Fruit fly (Drosophila melanogaster) whole organism, embryonic: ENCODE data around the gene mon2.

Experiments used
- B-H2 ChIP-seq: fragments of 200-800 bp; sonication (Bioruptor generic); optimal IDR thresholded peaks from 2 replicates; lab custom pipeline; 2018; ENCODE audit warnings: missing biosample characterization, mild to moderate bottlenecking, missing genetic modification characterization
- C15 ChIP-seq: fragments of 200-800 bp; sonication (Bioruptor generic); IDR thresholded peaks from 3 replicates; pipeline ENCODE4 v1.3.6; 2022; ENCODE audit warnings: missing biosample characterization, missing genetic modification characterization
- CG10147 ChIP-seq: fragments of 200-800 bp; sonication (Bioruptor generic); optimal IDR thresholded peaks from 2 replicates; lab custom pipeline; 2019; ENCODE audit warnings: missing biosample characterization, mild to moderate bottlenecking, missing genetic modification characterization, moderate library complexity
- CG10431 ChIP-seq: fragments of 200-800 bp; sonication (Bioruptor generic); optimal IDR thresholded peaks from 3 replicates; lab custom pipeline; 2018; ENCODE audit warnings: missing biosample characterization, mild to moderate bottlenecking, missing genetic modification characterization
- CG10462 ChIP-seq: fragments of 200-800 bp; sonication (Bioruptor generic); optimal IDR thresholded peaks from 2 replicates; lab custom pipeline; 2016; ENCODE audit warnings: missing biosample characterization, missing genetic modification characterization
- CG10565 ChIP-seq: fragments of 200-800 bp; sonication (Bioruptor generic); optimal IDR thresholded peaks from 3 replicates; lab custom pipeline; 2016; ENCODE audit warnings: missing biosample characterization, mild to moderate bottlenecking, missing genetic modification characterization
- CG10959 ChIP-seq: fragments of 200-800 bp; sonication (Bioruptor generic); IDR thresholded peaks from 2 replicates; pipeline ENCODE4 v1.3.6; 2022; ENCODE audit warnings: missing biosample characterization, missing genetic modification characterization
- CG11560 ChIP-seq: fragments of 200-800 bp; sonication (Bioruptor generic); IDR thresholded peaks from 3 replicates; pipeline ENCODE4 v1.3.6; 2022; ENCODE audit warnings: missing biosample characterization, missing genetic modification characterization
- CG12104 ChIP-seq: fragments of 200-800 bp; sonication (Bioruptor generic); optimal IDR thresholded peaks from 3 replicates; lab custom pipeline; 2016; ENCODE audit warnings: missing biosample characterization, missing genetic modification characterization
- CG13287 ChIP-seq: fragments of 200-800 bp; sonication (Bioruptor generic); IDR thresholded peaks from 2 replicates; pipeline ENCODE4 v1.3.6; 2022; ENCODE audit warnings: missing biosample characterization, missing genetic modification characterization; ENCODE audit not compliant: partially characterized antibody
- CG14014 ChIP-seq: fragments of 200-800 bp; sonication (Bioruptor generic); IDR thresholded peaks from 2 replicates; pipeline ENCODE4 v1.3.6; 2022; ENCODE audit warnings: missing biosample characterization, missing genetic modification characterization
- CG14050 ChIP-seq: fragments of 200-800 bp; sonication (Bioruptor generic); IDR thresholded peaks from 3 replicates; pipeline ENCODE4 v1.3.6; 2022; ENCODE audit warnings: missing biosample characterization, missing genetic modification characterization
- CG1529 ChIP-seq: fragments of 200-800 bp; sonication (Bioruptor generic); optimal IDR thresholded peaks from 3 replicates; lab custom pipeline; 2018; ENCODE audit warnings: missing biosample characterization, missing genetic modification characterization
- CG1603 ChIP-seq: fragments of 200-800 bp; sonication (Bioruptor generic); optimal IDR thresholded peaks from 2 replicates; lab custom pipeline; 2019; ENCODE audit warnings: missing biosample characterization, mild to moderate bottlenecking, missing genetic modification characterization, moderate library complexity
- CG17568 ChIP-seq: fragments of 200-800 bp; sonication (Bioruptor generic); optimal IDR thresholded peaks from 2 replicates; lab custom pipeline; 2018; ENCODE audit warnings: missing biosample characterization, mild to moderate bottlenecking, missing genetic modification characterization, moderate library complexity
- CG1832 ChIP-seq: fragments of 200-800 bp; sonication (Bioruptor generic); optimal IDR thresholded peaks from 2 replicates; lab custom pipeline; 2017; ENCODE audit warnings: missing biosample characterization, mild to moderate bottlenecking, missing genetic modification characterization, inconsistent platforms
- CG6813 ChIP-seq: fragments of 200-800 bp; sonication (Bioruptor generic); optimal IDR thresholded peaks from 2 replicates; lab custom pipeline; 2017; ENCODE audit warnings: missing biosample characterization, missing genetic modification characterization, mild to moderate bottlenecking, moderate library complexity, missing genetic modification reagents
- CG9876 ChIP-seq: fragments of 200-800 bp; sonication (Bioruptor generic); optimal IDR thresholded peaks from 2 replicates; lab custom pipeline; 2016; ENCODE audit warnings: missing biosample characterization, missing genetic modification characterization
- CTCF ChIP-seq: fragments of 200-800 bp; sonication (Bioruptor generic); optimal IDR thresholded peaks from 2 replicates; lab custom pipeline; 2017; ENCODE audit warnings: missing biosample characterization, mild to moderate bottlenecking, missing genetic modification characterization, moderate library complexity
- Doc3 ChIP-seq: fragments of 200-800 bp; sonication (Bioruptor generic); IDR thresholded peaks from 3 replicates; pipeline ENCODE4 v1.3.6; 2022; ENCODE audit warnings: missing biosample characterization, missing genetic modification characterization; ENCODE audit not compliant: partially characterized antibody
- E2f1 ChIP-seq: fragments of 200-800 bp; sonication (Bioruptor generic); IDR thresholded peaks from 2 replicates; pipeline ENCODE4 v1.3.6; 2022; ENCODE audit warnings: missing biosample characterization, missing genetic modification characterization
- Eip74EF ChIP-seq, 2 experiments: fragments of 200-800 bp in 1 of 2; fragments of >200 bp in 1 of 2; sonication (Bioruptor generic) in 1 of 2; optimal IDR thresholded peaks; 2 replicates each; lab custom pipeline; 2017 to 2019; ENCODE audit warnings: missing biosample characterization in 2 of 2, missing genetic modification characterization in 2 of 2, mild to moderate bottlenecking in 1 of 2, moderate library complexity in 1 of 2
- H15 ChIP-seq: fragments of 200-800 bp; sonication (Bioruptor generic); IDR thresholded peaks from 3 replicates; pipeline ENCODE4 v1.3.6; 2022; ENCODE audit warnings: missing biosample characterization, missing genetic modification characterization
- Hr51 ChIP-seq, 2 experiments: fragments of 200-800 bp; sonication (Bioruptor generic); optimal IDR thresholded peaks; 2 replicates in 1 of 2; 3 replicates in 1 of 2; lab custom pipeline; 2016 to 2018; ENCODE audit warnings: missing biosample characterization in 2 of 2, missing genetic modification characterization in 2 of 2, mild to moderate bottlenecking in 1 of 2, moderate library complexity in 1 of 2
- Max ChIP-seq: fragments of 200-800 bp; sonication (Bioruptor generic); optimal IDR thresholded peaks from 2 replicates; lab custom pipeline; 2016; ENCODE audit warnings: missing biosample characterization, mild to moderate bottlenecking, missing genetic modification characterization
- Pdp1 ChIP-seq, 2 experiments: fragments of 200-800 bp; sonication (Bioruptor generic); optimal IDR thresholded peaks; 3 replicates each; lab custom pipeline; 2016; ENCODE audit warnings: missing biosample characterization in 2 of 2, missing genetic modification characterization in 2 of 2, mild to moderate bottlenecking in 1 of 2, moderate library complexity in 1 of 2
- ci ChIP-seq: fragments of 200-800 bp; sonication (Bioruptor generic); IDR thresholded peaks from 3 replicates; pipeline ENCODE4 v1.3.6; 2022; ENCODE audit warnings: missing biosample characterization, missing genetic modification characterization
- en ChIP-seq: fragments of 200-800 bp; sonication (Bioruptor generic); optimal IDR thresholded peaks from 2 replicates; lab custom pipeline; 2016; ENCODE audit warnings: missing biosample characterization, missing genetic modification characterization
- gcm ChIP-seq: fragments of 200-800 bp; sonication (Bioruptor generic); optimal IDR thresholded peaks from 2 replicates; lab custom pipeline; 2019; ENCODE audit warnings: missing biosample characterization, mild to moderate bottlenecking, missing genetic modification characterization, moderate library complexity
- gt ChIP-seq: fragments of 200-800 bp; sonication (Bioruptor generic); IDR thresholded peaks from 2 replicates; pipeline ENCODE4 v1.3.6; 2022; ENCODE audit warnings: missing biosample characterization, missing genetic modification characterization
- ken ChIP-seq: fragments of 200-800 bp; sonication (Bioruptor generic); IDR thresholded peaks from 3 replicates; pipeline ENCODE4 v1.3.6; 2022; ENCODE audit warnings: missing biosample characterization, missing genetic modification characterization
- mirr ChIP-seq: fragments of 200-800 bp; sonication (Bioruptor generic); optimal IDR thresholded peaks from 3 replicates; lab custom pipeline; 2018; ENCODE audit warnings: missing biosample characterization, mild to moderate bottlenecking, missing genetic modification characterization
- nerfin-2 ChIP-seq: fragments of 200-800 bp; sonication (Bioruptor generic); IDR thresholded peaks from 2 replicates; pipeline ENCODE4 v1.3.6; 2022; ENCODE audit warnings: missing biosample characterization, missing genetic modification characterization; ENCODE audit not compliant: partially characterized antibody
- nom ChIP-seq: fragments of 200-800 bp; sonication (Bioruptor generic); optimal IDR thresholded peaks from 2 replicates; lab custom pipeline; 2017; ENCODE audit warnings: missing biosample characterization, missing genetic modification characterization, mild to moderate bottlenecking, moderate library complexity, missing genetic modification reagents
- pan ChIP-seq, 4 experiments: fragments of >200 bp in 3 of 4; fragments of 200-800 bp in 1 of 4; sonication (Bioruptor generic) in 1 of 4; optimal IDR thresholded peaks in 3 of 4; IDR thresholded peaks in 1 of 4; 2 replicates each; pipeline versions ENCODE4 v1.3.6 to Lab custom; 2017 to 2022; ENCODE audit warnings: missing biosample characterization in 2 of 4, missing genetic modification characterization in 2 of 4, mixed read lengths in 1 of 4
- pb ChIP-seq: fragments of 200-800 bp; sonication (Bioruptor generic); optimal IDR thresholded peaks from 3 replicates; lab custom pipeline; 2016; ENCODE audit warnings: missing biosample characterization, missing genetic modification characterization
- peb ChIP-seq: fragments of 200-800 bp; sonication (Bioruptor generic); IDR thresholded peaks from 2 replicates; pipeline ENCODE4 v1.3.6; 2022; ENCODE audit warnings: missing biosample characterization, missing genetic modification characterization
- pita ChIP-seq: fragments of 200-800 bp; sonication (Bioruptor generic); optimal IDR thresholded peaks from 2 replicates; lab custom pipeline; 2017; ENCODE audit warnings: missing biosample characterization, mild to moderate bottlenecking, missing genetic modification characterization
- pnt ChIP-seq: fragments of 200-800 bp; sonication (Bioruptor generic); optimal IDR thresholded peaks from 3 replicates; lab custom pipeline; 2016; ENCODE audit warnings: missing biosample characterization, missing genetic modification characterization
- psq ChIP-seq: fragments of 200-800 bp; sonication (Bioruptor generic); optimal IDR thresholded peaks from 2 replicates; lab custom pipeline; 2017; ENCODE audit warnings: missing biosample characterization, missing genetic modification characterization
- pzg ChIP-seq: fragments of 200-800 bp; sonication (Bioruptor generic); optimal IDR thresholded peaks from 3 replicates; lab custom pipeline; 2018; ENCODE audit warnings: missing biosample characterization, mild to moderate bottlenecking, missing genetic modification characterization, moderate library complexity
- run ChIP-seq: fragments of 200-800 bp; sonication (Bioruptor generic); optimal IDR thresholded peaks from 3 replicates; lab custom pipeline; 2018; ENCODE audit warnings: missing biosample characterization, mild to moderate bottlenecking, missing genetic modification characterization
- sc ChIP-seq, 3 experiments: fragments of >200 bp in 2 of 3; fragments of 200-800 bp in 1 of 3; sonication (Bioruptor generic) in 1 of 3; optimal IDR thresholded peaks; 2 replicates in 2 of 3; 3 replicates in 1 of 3; lab custom pipeline; 2017; ENCODE audit warnings: mild to moderate bottlenecking in 1 of 3, missing biosample characterization in 1 of 3, missing genetic modification characterization in 1 of 3, missing genetic modification reagents in 1 of 3
- sens ChIP-seq: fragments of 200-800 bp; sonication (Bioruptor generic); peaks from one replicate; lab custom pipeline; 2016; ENCODE audit warnings: missing biosample characterization, missing genetic modification characterization
- sima ChIP-seq: fragments of 200-800 bp; sonication (Bioruptor generic); optimal IDR thresholded peaks from 2 replicates; lab custom pipeline; 2016; ENCODE audit warnings: missing biosample characterization, missing genetic modification characterization
- stwl ChIP-seq: fragments of 200-800 bp; sonication (Bioruptor generic); optimal IDR thresholded peaks from 3 replicates; lab custom pipeline; 2018; ENCODE audit warnings: missing biosample characterization, mild to moderate bottlenecking, missing genetic modification characterization, moderate library complexity
- sug ChIP-seq: fragments of 200-800 bp; optimal IDR thresholded peaks from 2 replicates; lab custom pipeline; 2019; ENCODE audit warnings: missing biosample characterization, mild to moderate bottlenecking, missing genetic modification characterization, moderate library complexity
- tap ChIP-seq: fragments of 200-800 bp; optimal IDR thresholded peaks from 3 replicates; lab custom pipeline; 2019; ENCODE audit warnings: missing biosample characterization, mild to moderate bottlenecking, missing genetic modification characterization, moderate library complexity

mon2 gene

DNA sequence CACCGCTTCAGTTG lies 40.6 kb downstream of the mon2 start, which contains the start of gene Bsg:
Gene Bsg (plus strand): TSS at position 8 of the 14 bp plus-strand sequence.
- TF ChIP-seq sens (GFP tag; lab: Kevin White, UChicago), result no peak
- TF ChIP-seq Doc3 (GFP tag; lab: Robert Waterston, UW), result peak; percentile 27; the same call in 1 of the 3 replicates
- TF ChIP-seq CG10565 (GFP tag; lab: Kevin White, UChicago), result no peak
- TF ChIP-seq Max (GFP tag; lab: Kevin White, UChicago), result no peak
- TF ChIP-seq, all 482 proteins: peak for 1

DNA sequence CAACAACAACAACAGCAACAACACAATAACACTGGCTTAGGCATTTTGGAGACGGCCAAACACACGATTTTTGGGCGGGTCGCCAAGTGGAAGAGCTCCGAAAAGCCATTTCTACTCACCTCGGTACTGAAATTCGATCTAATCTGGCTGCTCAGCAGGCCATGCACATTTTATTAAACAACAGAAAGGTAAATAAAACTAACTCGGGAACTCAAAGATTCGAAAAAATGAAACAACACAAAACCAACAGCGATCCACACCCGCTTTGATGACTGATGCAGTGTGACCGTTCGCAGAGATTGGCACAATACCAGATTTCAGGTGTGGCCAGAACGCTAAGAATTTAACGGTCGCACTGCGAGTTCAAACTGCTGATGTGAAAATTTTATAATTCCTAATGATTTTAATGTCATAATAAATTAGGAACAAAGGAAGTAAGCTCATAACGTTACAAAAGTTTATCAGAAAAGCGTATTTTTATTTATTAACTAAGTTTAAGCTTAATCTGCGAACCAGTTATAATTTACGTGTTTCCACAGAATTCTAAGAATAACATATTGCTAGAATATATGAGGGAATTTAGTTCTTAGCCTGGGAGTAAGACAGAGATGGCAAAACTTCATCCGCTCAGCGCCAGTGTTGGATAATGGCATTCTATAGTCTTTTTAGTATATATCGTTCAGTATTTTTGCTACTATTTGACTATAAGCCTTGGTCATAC lies 41.0 kb downstream of the mon2 start, which contains the start of gene Mcr:
Gene Mcr (minus strand): TSS at position 291 of the 721 bp plus-strand sequence.
- TF ChIP-seq CG11560 (tag; lab: Robert Waterston, UW) (no peak), peb (no peak), ci (GFP tag; lab: Robert Waterston, UW) (no peak), gt (GFP tag; lab: Robert Waterston, UW) (no peak), CG12104 (GFP tag; lab: Kevin White, UChicago) (peak; percentile 26), CG14014 (no peak), pnt (GFP tag; lab: Kevin White, UChicago) (no peak), sug (tag; lab: Kevin White, UChicago) (no peak), pan (optimal IDR thresholded peaks at IDR 0.05; lab: Kevin White, UChicago) (no peak), pan (GFP tag; optimal IDR thresholded peaks at IDR 0.05 in 1 of 2, IDR thresholded peaks at IDR 0.05 in 1 of 2) (no peak), pb (GFP tag; lab: Kevin White, UChicago) (no peak), C15 (GFP tag; lab: Robert Waterston, UW) (no peak), stwl (tag; lab: Kevin White, UChicago) (peak; percentile 64), sc (optimal IDR thresholded peaks at IDR 0.05; lab: Kevin White, UChicago) (no peak), sc (GFP tag; optimal IDR thresholded peaks at IDR 0.05; lab: Kevin White, UChicago) (no peak), CG1603 (tag; lab: Kevin White, UChicago) (peak; percentile 11), run (tag; lab: Kevin White, UChicago) (no peak), Pdp1 (GFP tag; optimal IDR thresholded peaks at IDR 0.05; lab: Kevin White, UChicago) (peak in 1 of 2 experiments; percentile 42), CG10462 (GFP tag; lab: Kevin White, UChicago) (no peak), CG1529 (GFP tag; lab: Kevin White, UChicago) (no peak), CG17568 (GFP tag; lab: Kevin White, UChicago) (no peak), en (GFP tag; lab: Kevin White, UChicago) (no peak), CG10959 (GFP tag; lab: Robert Waterston, UW) (no peak), Hr51 (GFP tag; optimal IDR thresholded peaks at IDR 0.05; lab: Kevin White, UChicago) (no peak), CG10431 (GFP tag; lab: Kevin White, UChicago) (no peak), pita (GFP tag; lab: Kevin White, UChicago) (no peak), Eip74EF (GFP tag; optimal IDR thresholded peaks at IDR 0.05; lab: Kevin White, UChicago) (no peak), CTCF (no peak), mirr (GFP tag; lab: Kevin White, UChicago) (no peak), CG14050 (GFP tag; lab: Robert Waterston, UW) (no peak), ken (GFP tag; lab: Robert Waterston, UW) (no peak), B-H2 (GFP tag; lab: Kevin White, UChicago) (no peak), psq (GFP tag; lab: Kevin White, UChicago) (no peak), CG10147 (GFP tag; lab: Kevin White, UChicago) (no peak), CG6813 (GFP tag; lab: Kevin White, UChicago) (no peak), tap (no peak), E2f1 (GFP tag; lab: Robert Waterston, UW) (no peak), gcm (no peak), CG9876 (no peak), pzg (GFP tag; lab: Kevin White, UChicago) (peak; percentile 70), nerfin-2 (GFP tag; lab: Robert Waterston, UW) (no peak), CG1832 (GFP tag; lab: Kevin White, UChicago) (no peak), H15 (GFP tag; lab: Robert Waterston, UW) (no peak), nom (GFP tag; lab: Kevin White, UChicago) (no peak), CG13287 (GFP tag; lab: Robert Waterston, UW) (peak; percentile 65; the same call in 1 of the 2 replicates), sima (GFP tag; lab: Kevin White, UChicago) (no peak)
